Worm (Caenorhabditis elegans) whole organism, L4 larva: ENCODE results near the gene ZC190.6.

ENCODE experiments used
- D1046.2 ChIP-seq: fragments of 200-800 bp; sonication (Bioruptor generic); IDR thresholded peaks from 2 replicates; pipeline ENCODE4 v1.3.6; 2022; ENCODE audit warnings: missing genetic modification characterization, missing compliant biosample characterization
- F26F4.8 ChIP-seq: fragments of 200-800 bp; sonication (Bioruptor generic); conservative IDR thresholded peaks from 2 replicates; pipeline ENCODE4 v1.3.6; 2022; ENCODE audit warnings: missing genetic modification characterization, missing compliant biosample characterization
- R02D3.7 ChIP-seq: fragments of 150-350 bp; sonication (generic microtip); optimal IDR thresholded peaks from 3 replicates; lab custom pipeline; 2014; ENCODE audit warnings: missing biosample characterization, missing genetic modification characterization
- T20F7.1 ChIP-seq: fragments of 200-800 bp; sonication (Bioruptor generic); optimal IDR thresholded peaks from 2 replicates; lab custom pipeline; 2018; ENCODE audit warnings: mild to moderate bottlenecking, missing genetic modification characterization, missing compliant biosample characterization
- aha-1 ChIP-seq: fragments of 150-350 bp; peaks from one replicate; lab custom pipeline; 2014; ENCODE audit warnings: missing biosample characterization, missing genetic modification characterization
- attf-4 ChIP-seq: sonication (generic microtip); optimal IDR thresholded peaks from 3 replicates; lab custom pipeline; 2017; ENCODE audit warnings: missing biosample characterization, missing genetic modification characterization
- ceh-20 ChIP-seq: fragments of 200-800 bp; sonication (Bioruptor generic); IDR thresholded peaks from 2 replicates; pipeline ENCODE4 v1.3.6; 2022; ENCODE audit warnings: missing genetic modification reagents, missing genetic modification characterization, missing compliant biosample characterization
- ceh-44 ChIP-seq: fragments of 200-800 bp; sonication (Bioruptor generic); IDR thresholded peaks from 2 replicates; pipeline ENCODE4 v1.3.6; 2022; ENCODE audit warnings: missing genetic modification reagents, missing genetic modification characterization, missing compliant biosample characterization
- daf-12 ChIP-seq: fragments of 150-350 bp; optimal IDR thresholded peaks from 2 replicates; lab custom pipeline; 2014; ENCODE audit warnings: missing biosample characterization, missing genetic modification reagents, missing genetic modification characterization
- daf-16 ChIP-seq, 3 experiments: sonication (generic microtip); optimal IDR thresholded peaks; 2 replicates each; lab custom pipeline; 2016 to 2017; ENCODE audit warnings: missing genetic modification characterization in 3 of 3, missing genetic modification reagents in 3 of 3, mild to moderate bottlenecking in 2 of 3, missing compliant biosample characterization in 2 of 3, missing biosample characterization in 1 of 3, moderate library complexity in 1 of 3
- daf-19 ChIP-seq: fragments of 200-800 bp; sonication (Bioruptor generic); conservative IDR thresholded peaks from 2 replicates; pipeline ENCODE4 v1.3.6; 2022; ENCODE audit warnings: missing genetic modification characterization, missing compliant biosample characterization
- dmd-6 ChIP-seq: fragments of 200-800 bp; sonication (Bioruptor generic); IDR thresholded peaks from 2 replicates; pipeline ENCODE4 v1.3.6; 2022; ENCODE audit warnings: missing genetic modification reagents, missing genetic modification characterization, missing compliant biosample characterization
- dmd-9 ChIP-seq: fragments of 200-800 bp; sonication (Bioruptor generic); IDR thresholded peaks from 2 replicates; pipeline ENCODE4 v1.3.6; 2022; ENCODE audit warnings: missing genetic modification reagents, missing genetic modification characterization, missing compliant biosample characterization
- dve-1 ChIP-seq: sonication (generic microtip); optimal IDR thresholded peaks from 2 replicates; lab custom pipeline; 2017; ENCODE audit warnings: antibody characterized with exemption, mild to moderate bottlenecking, missing genetic modification characterization, missing compliant biosample characterization; ENCODE audit not compliant: insufficient read depth
- egl-27 ChIP-seq: sonication (generic microtip); optimal IDR thresholded peaks from 3 replicates; lab custom pipeline; 2017; ENCODE audit warnings: missing biosample characterization, missing genetic modification reagents, missing genetic modification characterization
- hif-1 ChIP-seq, 2 experiments: sonication (generic microtip); optimal IDR thresholded peaks; 2 replicates each; lab custom pipeline; 2016 to 2017; ENCODE audit warnings: missing compliant biosample characterization in 2 of 2, missing genetic modification characterization in 2 of 2, missing genetic modification reagents in 2 of 2, missing genotype in 2 of 2, mild to moderate bottlenecking in 1 of 2
- hlh-11 ChIP-seq: fragments of 200-800 bp; sonication (Bioruptor generic); optimal IDR thresholded peaks from 2 replicates; lab custom pipeline; 2018; ENCODE audit warnings: mild to moderate bottlenecking, missing genetic modification characterization, missing compliant biosample characterization
- hlh-30 ChIP-seq: sonication (generic microtip); optimal IDR thresholded peaks from 2 replicates; lab custom pipeline; 2017; ENCODE audit warnings: antibody characterized with exemption, mild to moderate bottlenecking, missing genetic modification characterization, missing compliant biosample characterization; ENCODE audit not compliant: insufficient read depth
- hmg-1.1 ChIP-seq: fragments of 200-800 bp; sonication (Bioruptor generic); IDR thresholded peaks from 2 replicates; pipeline ENCODE4 v1.3.6; 2022; ENCODE audit warnings: missing genetic modification reagents, missing genetic modification characterization, missing compliant biosample characterization
- lin-1 ChIP-seq: fragments of 200-800 bp; sonication (Bioruptor generic); IDR thresholded peaks from 2 replicates; pipeline ENCODE4 v1.3.6; 2022; ENCODE audit warnings: missing genetic modification reagents, missing genetic modification characterization, missing compliant biosample characterization
- lin-29 ChIP-seq: fragments of 200-800 bp; sonication (Bioruptor generic); IDR thresholded peaks from 2 replicates; pipeline ENCODE4 v1.3.6; 2022; ENCODE audit warnings: missing genetic modification reagents, missing genetic modification characterization, missing compliant biosample characterization
- mdl-1 ChIP-seq, 2 experiments: fragments of 150-350 bp in 1 of 2; sonication (generic microtip) in 1 of 2; optimal IDR thresholded peaks; 2 replicates each; lab custom pipeline; 2014 to 2017; ENCODE audit warnings: missing biosample characterization in 2 of 2, missing genetic modification characterization in 2 of 2
- mxl-2 ChIP-seq: fragments of 200-800 bp; sonication (Bioruptor generic); conservative IDR thresholded peaks from 2 replicates; pipeline ENCODE4 v1.3.6; 2022; ENCODE audit warnings: missing genetic modification reagents, missing genetic modification characterization, missing compliant biosample characterization
- mxl-3 ChIP-seq: fragments of 200-800 bp; sonication (Bioruptor generic); optimal IDR thresholded peaks from 2 replicates; lab custom pipeline; 2018; ENCODE audit warnings: mild to moderate bottlenecking, missing genetic modification characterization, missing compliant biosample characterization
- nhr-102 ChIP-seq: sonication (generic microtip); optimal IDR thresholded peaks from 2 replicates; lab custom pipeline; 2016; ENCODE audit warnings: mild to moderate bottlenecking, missing genetic modification characterization, moderate library complexity, missing compliant biosample characterization
- nhr-25 ChIP-seq: sonication (generic microtip); optimal IDR thresholded peaks from 2 replicates; lab custom pipeline; 2017; ENCODE audit warnings: missing genetic modification characterization, mild to moderate bottlenecking, missing compliant biosample characterization, antibody characterized with exemption, moderate library complexity, borderline replicate concordance; ENCODE audit not compliant: insufficient read depth
- nhr-28 ChIP-seq: fragments of 150-350 bp; optimal IDR thresholded peaks from 2 replicates; lab custom pipeline; 2014; ENCODE audit warnings: missing biosample characterization, missing genetic modification characterization
- nhr-48 ChIP-seq: sonication (generic microtip); optimal IDR thresholded peaks from 2 replicates; lab custom pipeline; 2016; ENCODE audit warnings: mild to moderate bottlenecking, missing genetic modification characterization, missing compliant biosample characterization
- nhr-77 ChIP-seq: fragments of 150-350 bp; optimal IDR thresholded peaks from 2 replicates; lab custom pipeline; 2014; ENCODE audit warnings: missing biosample characterization, missing genetic modification characterization
- pha-4 ChIP-seq, 2 experiments: fragments of 150-350 bp in 1 of 2; fragments of 200-800 bp in 1 of 2; sonication (Bioruptor generic) in 1 of 2; IDR thresholded peaks in 1 of 2; optimal IDR thresholded peaks in 1 of 2; 2 replicates each; pipeline versions ENCODE4 v1.3.6 to Lab custom; 2014 to 2022; ENCODE audit warnings: missing genetic modification characterization in 2 of 2, missing genetic modification reagents in 2 of 2, missing biosample characterization in 1 of 2, missing compliant biosample characterization in 1 of 2
- pqm-1 ChIP-seq: sonication (generic microtip); optimal IDR thresholded peaks from 2 replicates; lab custom pipeline; 2017; ENCODE audit warnings: missing biosample characterization, missing genetic modification characterization
- snpc-4 ChIP-seq: fragments of 150-350 bp; optimal IDR thresholded peaks from 2 replicates; lab custom pipeline; 2014; ENCODE audit warnings: missing biosample characterization, missing genetic modification characterization
- spr-3 ChIP-seq: fragments of 200-800 bp; sonication (Bioruptor generic); optimal IDR thresholded peaks from 2 replicates; lab custom pipeline; 2018; ENCODE audit warnings: mild to moderate bottlenecking, missing genetic modification characterization, missing compliant biosample characterization
- tra-1 ChIP-seq: fragments of 200-800 bp; sonication (Bioruptor generic); IDR thresholded peaks from 2 replicates; pipeline ENCODE4 v1.3.6; 2022; ENCODE audit warnings: missing genetic modification reagents, missing genetic modification characterization, missing compliant biosample characterization
- vab-7 ChIP-seq: fragments of 200-800 bp; sonication (Bioruptor generic); IDR thresholded peaks from 2 replicates; pipeline ENCODE4 v1.3.6; 2022; ENCODE audit warnings: missing genetic modification reagents, missing genetic modification characterization, missing compliant biosample characterization

The ZC190.6 gene

DNA sequence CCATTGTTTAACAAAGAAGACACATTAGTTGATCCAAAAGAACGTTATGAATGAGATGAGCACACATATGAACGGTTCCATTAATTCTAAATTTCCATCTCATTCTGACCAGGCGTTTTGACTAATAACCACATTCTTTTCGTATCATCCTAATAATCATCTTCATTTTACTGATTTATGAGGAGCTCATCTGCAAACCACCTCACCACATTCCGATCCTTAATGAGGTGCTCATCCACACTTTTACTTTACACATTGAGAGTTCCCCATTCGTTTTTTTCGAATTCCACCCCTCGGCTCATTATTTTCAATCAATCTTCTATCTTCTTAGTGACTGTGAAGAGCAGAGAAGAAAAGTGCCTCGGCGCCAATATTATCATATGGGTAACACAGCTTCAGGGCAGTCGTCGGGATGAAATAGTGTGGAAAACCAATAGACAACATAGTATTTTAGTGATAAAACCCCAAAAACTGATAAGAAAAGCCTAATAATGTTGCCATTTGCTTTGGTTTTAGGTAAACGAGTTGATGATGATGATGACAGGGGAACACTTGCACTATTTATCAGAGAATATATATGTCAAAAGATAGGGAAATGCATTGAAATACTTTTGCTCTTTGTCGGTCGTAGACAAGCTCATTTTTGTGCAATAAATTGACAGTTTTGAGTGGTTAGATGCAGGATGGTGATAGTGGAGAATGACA, 25.9 kb downstream of the ZC190.6 start (continued):
- TF ChIP-seq egl-27 (tag; lab: Kevin White, UChicago), result no peak
- no peak for TF ChIP-seq D1046.2
- TF ChIP-seq ceh-44, result no peak
- no peak for TF ChIP-seq dmd-9
- peak; percentile 98 for TF ChIP-seq hlh-11 (tag; lab: Kevin White, UChicago)
- TF ChIP-seq attf-4 (tag; lab: Kevin White, UChicago), result no peak
- no peak for TF ChIP-seq F26F4.8 (GFP tag; lab: Robert Waterston, UW)
- no peak for TF ChIP-seq R02D3.7 (tag; lab: Kevin White, UChicago)
- no peak for TF ChIP-seq nhr-25
- TF ChIP-seq hif-1 (tag; optimal IDR thresholded peaks at IDR 0.05; lab: Kevin White, UChicago), result peak in 1 of 2 experiments; percentile 37
- no peak for TF ChIP-seq snpc-4
- TF ChIP-seq vab-7, result no peak

DNA sequence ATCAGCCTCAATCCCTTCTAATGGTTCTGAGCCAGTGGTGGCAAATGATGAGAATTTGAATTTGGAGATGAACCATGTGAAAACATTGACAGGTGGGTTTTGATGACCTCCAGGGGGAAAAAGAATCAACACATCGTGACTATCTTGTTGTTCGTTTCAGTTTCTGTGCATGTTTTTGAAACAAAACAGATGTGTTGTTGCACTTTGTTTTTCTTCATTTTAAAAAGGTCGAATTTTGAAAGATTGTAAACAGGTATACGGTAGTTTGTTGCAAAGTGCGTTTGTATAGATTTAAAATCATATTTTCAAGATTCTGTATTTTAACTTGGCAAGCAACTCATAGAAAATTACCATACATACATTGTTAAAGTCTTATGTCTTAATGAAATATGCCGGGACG, 26.7 kb downstream of the ZC190.6 start:
- TF ChIP-seq aha-1 (tag; lab: Kevin White, UChicago) (no peak), daf-19 (no peak), daf-16 (GFP tag; optimal IDR thresholded peaks at IDR 0.05; lab: Kevin White, UChicago) (peak in 1 of 2 experiments; percentile 73), daf-16 (tag; optimal IDR thresholded peaks at IDR 0.05; lab: Kevin White, UChicago) (peak; percentile 68), ceh-20 (GFP tag; lab: Robert Waterston, UW) (no peak), ceh-44 (no peak), hlh-30 (tag; lab: Kevin White, UChicago) (peak; percentile 15), nhr-102 (tag; lab: Kevin White, UChicago) (no peak)

DNA sequence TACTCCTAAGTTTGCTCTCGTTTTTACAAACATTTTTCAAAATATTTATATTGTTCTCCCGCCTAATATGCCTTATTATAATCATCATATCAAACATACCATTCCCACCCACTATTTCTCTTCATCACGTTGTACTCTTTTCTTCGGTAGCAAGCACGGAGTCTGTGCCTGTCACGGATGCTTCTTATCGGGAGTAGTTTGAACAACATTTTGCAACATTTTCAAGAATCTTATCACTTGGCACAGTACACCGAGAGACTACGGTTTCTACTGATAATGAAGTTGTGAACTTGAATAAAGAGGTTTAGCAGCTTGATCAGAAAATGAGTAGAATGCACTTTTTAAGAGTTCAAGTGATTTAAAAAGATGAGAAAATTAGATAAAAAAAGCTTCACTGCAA, 28.8 kb downstream of the ZC190.6 start:
- TF ChIP-seq dve-1 (tag; lab: Kevin White, UChicago) (peak; percentile 82), mxl-2 (GFP tag; lab: Robert Waterston, UW) (no peak), hlh-11 (tag; lab: Kevin White, UChicago) (peak; percentile 90), daf-12 (no peak), snpc-4 (no peak), daf-16 (GFP tag; optimal IDR thresholded peaks at IDR 0.05; lab: Kevin White, UChicago) (no peak), daf-16 (tag; optimal IDR thresholded peaks at IDR 0.05; lab: Kevin White, UChicago) (peak; percentile 94), hmg-1.1 (GFP tag; lab: Robert Waterston, UW) (no peak), dmd-6 (GFP tag; lab: Robert Waterston, UW) (peak; percentile 90), nhr-77 (peak; percentile 73), spr-3 (GFP tag; lab: Kevin White, UChicago) (no peak), T20F7.1 (GFP tag; lab: Kevin White, UChicago) (no peak), pha-4 (GFP tag; IDR thresholded peaks at IDR 0.05; lab: Robert Waterston, UW) (no peak), pha-4 (tag; optimal IDR thresholded peaks at IDR 0.05; lab: Kevin White, UChicago) (no peak), mdl-1 (tag; optimal IDR thresholded peaks at IDR 0.05; lab: Kevin White, UChicago) (peak in 1 of 2 experiments; percentile 48), pqm-1 (tag; lab: Kevin White, UChicago) (peak; percentile 98), nhr-28 (tag; lab: Kevin White, UChicago) (peak; percentile 91), nhr-48 (tag; lab: Kevin White, UChicago) (peak; percentile 52), lin-1 (GFP tag; lab: Robert Waterston, UW) (peak; percentile 75), mxl-3 (GFP tag; lab: Kevin White, UChicago) (peak; percentile 13), lin-29 (GFP tag; lab: Robert Waterston, UW) (no peak), tra-1 (GFP tag; lab: Robert Waterston, UW) (0 out of 2 replicates have a peak, but pooled peaks have one; percentile 63), egl-27 (tag; lab: Kevin White, UChicago) (no peak)
